Worm (Caenorhabditis elegans) whole organism, L2 larva: ENCODE measurements around the gene ssp-34.

Experiments
- C34F6.9 ChIP-seq: fragments of 150-350 bp; optimal IDR thresholded peaks from 2 replicates; lab custom pipeline; 2014; ENCODE audit warnings: missing biosample characterization, missing genetic modification characterization
- F13H6.1 ChIP-seq: sonication (generic microtip); optimal IDR thresholded peaks from 2 replicates; lab custom pipeline; 2016; ENCODE audit warnings: missing genetic modification characterization, missing compliant biosample characterization
- R02D3.7 ChIP-seq: fragments of 150-350 bp; optimal IDR thresholded peaks from 2 replicates; lab custom pipeline; 2014; ENCODE audit warnings: missing biosample characterization, missing genetic modification characterization
- Y55F3AM.14 ChIP-seq: fragments of 200-800 bp; sonication (Bioruptor generic); optimal IDR thresholded peaks from 2 replicates; lab custom pipeline; 2018; ENCODE audit warnings: mild to moderate bottlenecking, missing genetic modification characterization, missing compliant biosample characterization
- ZK546.5 ChIP-seq: sonication (generic microtip); optimal IDR thresholded peaks from 2 replicates; lab custom pipeline; 2017; ENCODE audit warnings: missing biosample characterization, missing genetic modification characterization
- alr-1 ChIP-seq: fragments of 150-350 bp; optimal IDR thresholded peaks from 2 replicates; lab custom pipeline; 2014; ENCODE audit warnings: missing biosample characterization, missing genetic modification characterization
- aly-2 ChIP-seq: fragments of 150-350 bp; optimal IDR thresholded peaks from 2 replicates; lab custom pipeline; 2014; ENCODE audit warnings: missing biosample characterization, missing genetic modification characterization
- ama-1 ChIP-seq: fragments of 150-350 bp; optimal IDR thresholded peaks from 2 replicates; lab custom pipeline; 2018; ENCODE audit warnings: inconsistent platforms
- blmp-1 ChIP-seq: sonication (generic microtip); optimal IDR thresholded peaks from 2 replicates; lab custom pipeline; 2017; ENCODE audit warnings: missing genetic modification characterization, mild to moderate bottlenecking, missing compliant biosample characterization, antibody characterized with exemption, moderate library complexity; ENCODE audit not compliant: insufficient read depth
- ceh-82 ChIP-seq: fragments of 150-350 bp; optimal IDR thresholded peaks from 2 replicates; lab custom pipeline; 2014; ENCODE audit warnings: missing biosample characterization, missing genetic modification characterization
- egl-27 ChIP-seq: sonication (generic microtip); optimal IDR thresholded peaks from 3 replicates; lab custom pipeline; 2017; ENCODE audit warnings: missing biosample characterization, missing genetic modification reagents, missing genetic modification characterization
- elt-1 ChIP-seq: fragments of 150-350 bp; optimal IDR thresholded peaks from 2 replicates; lab custom pipeline; 2014; ENCODE audit warnings: missing biosample characterization, missing genetic modification characterization
- elt-3 ChIP-seq: sonication (generic microtip); optimal IDR thresholded peaks from 2 replicates; lab custom pipeline; 2017; ENCODE audit warnings: missing biosample characterization, missing genetic modification characterization
- gmeb-1 ChIP-seq: fragments of 150-350 bp; optimal IDR thresholded peaks from 2 replicates; lab custom pipeline; 2014; ENCODE audit warnings: missing biosample characterization, missing genetic modification characterization
- lin-13 ChIP-seq: fragments of 150-350 bp; optimal IDR thresholded peaks from 2 replicates; lab custom pipeline; 2014; ENCODE audit warnings: missing biosample characterization, missing genetic modification reagents, missing genetic modification characterization
- lsy-2 ChIP-seq, 2 experiments: fragments of 150-350 bp in 1 of 2; sonication (generic microtip) in 1 of 2; optimal IDR thresholded peaks; 2 replicates each; lab custom pipeline; 2014 to 2017; ENCODE audit warnings: missing biosample characterization in 2 of 2, missing genetic modification characterization in 2 of 2
- mab-5 ChIP-seq: fragments of 150-350 bp; optimal IDR thresholded peaks from 2 replicates; lab custom pipeline; 2014; ENCODE audit warnings: missing biosample characterization, missing genetic modification characterization
- mdl-1 ChIP-seq, 2 experiments: fragments of 150-350 bp in 1 of 2; sonication (generic microtip) in 1 of 2; optimal IDR thresholded peaks; 2 replicates each; lab custom pipeline; 2017; ENCODE audit warnings: missing biosample characterization in 2 of 2, missing genetic modification characterization in 2 of 2
- nhr-10 ChIP-seq: sonication (generic microtip); optimal IDR thresholded peaks from 2 replicates; lab custom pipeline; 2017; ENCODE audit warnings: missing biosample characterization, missing genetic modification characterization
- nhr-11 ChIP-seq: fragments of 150-350 bp; optimal IDR thresholded peaks from 2 replicates; lab custom pipeline; 2014; ENCODE audit warnings: missing biosample characterization, missing genetic modification characterization
- nhr-12 ChIP-seq: fragments of 150-350 bp; optimal IDR thresholded peaks from 2 replicates; lab custom pipeline; 2014; ENCODE audit warnings: missing biosample characterization, missing genetic modification characterization
- nhr-129 ChIP-seq: fragments of 150-350 bp; optimal IDR thresholded peaks from 2 replicates; lab custom pipeline; 2014; ENCODE audit warnings: missing biosample characterization, missing genetic modification characterization
- nhr-21 ChIP-seq: fragments of 150-350 bp; optimal IDR thresholded peaks from 2 replicates; lab custom pipeline; 2014; ENCODE audit warnings: missing biosample characterization, missing genetic modification characterization
- nhr-23 ChIP-seq: fragments of 150-350 bp; optimal IDR thresholded peaks from 2 replicates; lab custom pipeline; 2014; ENCODE audit warnings: missing biosample characterization, missing genetic modification reagents, missing genetic modification characterization
- nhr-237 ChIP-seq: fragments of 150-350 bp; optimal IDR thresholded peaks from 2 replicates; lab custom pipeline; 2014; ENCODE audit warnings: missing biosample characterization, missing genetic modification characterization
- nhr-25 ChIP-seq: fragments of 150-350 bp; sonication (generic microtip); optimal IDR thresholded peaks from 3 replicates; lab custom pipeline; 2014; ENCODE audit warnings: missing biosample characterization, missing genetic modification characterization
- nhr-6 ChIP-seq: fragments of 150-350 bp; optimal IDR thresholded peaks from 2 replicates; lab custom pipeline; 2014; ENCODE audit warnings: missing biosample characterization, missing genetic modification characterization
- nhr-77 ChIP-seq: fragments of 150-350 bp; optimal IDR thresholded peaks from 2 replicates; lab custom pipeline; 2014; ENCODE audit warnings: missing biosample characterization, missing genetic modification characterization
- sem-4 ChIP-seq: fragments of 150-350 bp; optimal IDR thresholded peaks from 2 replicates; lab custom pipeline; 2014; ENCODE audit warnings: missing biosample characterization, missing genetic modification reagents, missing genetic modification characterization
- skn-1 ChIP-seq: sonication (generic microtip); optimal IDR thresholded peaks from 2 replicates; lab custom pipeline; 2017; ENCODE audit warnings: missing biosample characterization, missing genetic modification characterization
- sma-3 ChIP-seq: sonication (generic microtip); optimal IDR thresholded peaks from 2 replicates; lab custom pipeline; 2016; ENCODE audit warnings: missing genetic modification reagents, missing genetic modification characterization, missing compliant biosample characterization
- sma-9 ChIP-seq, 2 experiments: fragments of 150-350 bp in 1 of 2; sonication (generic microtip) in 1 of 2; optimal IDR thresholded peaks; 2 replicates each; lab custom pipeline; 2014 to 2016; ENCODE audit warnings: missing genetic modification characterization in 2 of 2, mild to moderate bottlenecking in 1 of 2, missing biosample characterization in 1 of 2, missing compliant biosample characterization in 1 of 2, missing genetic modification reagents in 1 of 2, moderate library complexity in 1 of 2
- unc-39 ChIP-seq: fragments of 150-350 bp; optimal IDR thresholded peaks from 2 replicates; lab custom pipeline; 2014; ENCODE audit warnings: missing biosample characterization, missing genetic modification characterization
- unc-55 ChIP-seq: fragments of 150-350 bp; sonication (generic microtip); optimal IDR thresholded peaks from 3 replicates; lab custom pipeline; 2014; ENCODE audit warnings: missing biosample characterization, missing genetic modification reagents, missing genetic modification characterization
- unc-62 ChIP-seq: fragments of 150-350 bp; optimal IDR thresholded peaks from 2 replicates; lab custom pipeline; 2014; ENCODE audit warnings: missing biosample characterization, missing genetic modification reagents, missing genetic modification characterization
- ztf-1 ChIP-seq: fragments of 200-800 bp; sonication (Bioruptor generic); conservative IDR thresholded peaks from 2 replicates; pipeline ENCODE4 v1.3.6; 2022; ENCODE audit warnings: missing genetic modification characterization, missing compliant biosample characterization
- ztf-11 ChIP-seq: sonication (generic microtip); optimal IDR thresholded peaks from 2 replicates; lab custom pipeline; 2017; ENCODE audit warnings: missing biosample characterization, missing genetic modification characterization
- ztf-4 ChIP-seq: fragments of 150-350 bp; optimal IDR thresholded peaks from 2 replicates; lab custom pipeline; 2014; ENCODE audit warnings: missing biosample characterization, missing genetic modification characterization

The ssp-34 gene

ce11 chrIV:10773811-10774210 is 35.4 kb upstream of the ssp-34 start, which contains the start of gene inpp-1:
TSS of gene inpp-1 (minus strand) at chrIV:10773911.
- TF ChIP-seq aly-2 (tag; lab: Kevin White, UChicago) (no peak), ama-1 (no peak), nhr-23 (tag; lab: Kevin White, UChicago) (no peak), lsy-2 (tag; optimal IDR thresholded peaks at IDR 0.05; lab: Kevin White, UChicago) (no peak), nhr-25 (tag; lab: Kevin White, UChicago) (no peak)

- TF ChIP-seq ztf-11 (tag; lab: Kevin White, UChicago) (no peak), sma-9 (GFP tag; optimal IDR thresholded peaks at IDR 0.05; lab: Kevin White, UChicago) (no peak), sma-9 (tag; optimal IDR thresholded peaks at IDR 0.05; lab: Kevin White, UChicago) (no peak), gmeb-1 (tag; lab: Kevin White, UChicago) (no peak), elt-1 (tag; lab: Kevin White, UChicago) (no peak), nhr-11 (tag; lab: Kevin White, UChicago) (no peak), nhr-21 (tag; lab: Kevin White, UChicago) (no peak), lin-13 (GFP tag; lab: Kevin White, UChicago) (no peak), nhr-237 (tag; lab: Kevin White, UChicago) (no peak), ZK546.5 (no peak), C34F6.9 (tag; lab: Kevin White, UChicago) (no peak), alr-1 (no peak), F13H6.1 (tag; lab: Kevin White, UChicago) (no peak), elt-3 (tag; lab: Kevin White, UChicago) (no peak), ceh-82 (tag; lab: Kevin White, UChicago) (no peak), unc-55 (GFP tag; lab: Kevin White, UChicago) (no peak), nhr-25 (tag; lab: Kevin White, UChicago) (no peak), R02D3.7 (tag; lab: Kevin White, UChicago) (no peak), nhr-10 (tag; lab: Kevin White, UChicago) (no peak)
Observed at ce11 chrIV:10771296-10771695, 32.9 kb upstream of the ssp-34 start.

- TF ChIP-seq nhr-10 (tag; lab: Kevin White, UChicago) (no peak), C34F6.9 (tag; lab: Kevin White, UChicago) (no peak), sma-3 (GFP tag; lab: Kevin White, UChicago) (no peak), mdl-1 (tag; optimal IDR thresholded peaks at IDR 0.05; lab: Kevin White, UChicago) (no peak), egl-27 (no peak), nhr-129 (tag; lab: Kevin White, UChicago) (no peak), Y55F3AM.14 (GFP tag; lab: Kevin White, UChicago) (no peak), ztf-1 (GFP tag; lab: Robert Waterston, UW) (no peak), nhr-25 (tag; lab: Kevin White, UChicago) (no peak), ztf-4 (tag; lab: Kevin White, UChicago) (no peak)
Observed at ce11 chrIV:10769353-10769752, 31.0 kb upstream of the ssp-34 start, which contains the start of gene T25B9.9. TSS of gene T25B9.9 (plus strand) at chrIV:10769653.

DNA sequence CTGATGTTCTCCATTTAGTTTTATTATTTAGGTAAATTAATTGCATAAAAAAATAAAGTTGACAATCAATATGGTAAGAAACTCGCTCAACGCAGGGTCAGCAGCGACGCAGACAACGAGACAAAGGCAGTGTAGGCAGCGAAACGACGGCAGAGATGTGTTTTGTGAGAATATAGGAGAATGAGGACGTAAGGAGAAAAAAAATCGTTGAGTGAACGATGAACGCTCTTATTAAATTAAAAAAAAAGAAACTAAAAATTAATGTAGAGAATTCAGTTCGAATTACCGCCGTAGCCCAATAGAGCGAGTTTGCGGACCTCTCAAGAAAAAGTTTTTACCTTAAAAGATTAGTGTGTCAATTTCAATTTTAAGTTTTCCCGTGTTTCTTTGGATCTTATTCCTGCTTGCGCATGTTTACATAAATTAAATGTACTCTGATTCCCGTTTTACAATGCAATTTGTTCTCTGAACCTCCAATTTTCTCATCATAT is 29.8 kb upstream of the ssp-34 start, which contains the start of gene T25B9.8:
Gene T25B9.8, minus strand, starts transcription at position 51 of the 491 bp plus-strand sequence.
- TF ChIP-seq C34F6.9 (tag; lab: Kevin White, UChicago) (peak; percentile 0), blmp-1 (tag; lab: Kevin White, UChicago) (no peak)

DNA sequence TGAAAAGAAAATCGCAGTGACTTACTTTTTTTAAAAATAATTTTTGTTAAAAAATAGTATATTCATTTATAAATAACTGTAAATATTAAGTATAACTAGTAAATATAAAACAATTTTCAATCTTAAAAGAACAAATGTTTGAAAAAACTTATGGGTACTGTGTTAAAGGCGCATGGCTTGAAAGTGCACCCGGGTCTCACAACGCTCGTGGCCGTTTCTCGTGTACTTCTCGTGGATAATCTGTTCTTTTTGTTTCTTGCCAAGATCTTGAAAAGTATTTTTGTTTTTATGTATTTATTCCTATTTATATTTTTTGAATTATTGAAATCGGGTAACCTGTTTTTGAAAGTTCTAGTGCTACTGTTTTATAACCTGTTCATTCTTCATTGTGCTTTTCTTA is 27.7 kb upstream of the ssp-34 start:
- TF ChIP-seq unc-55 (GFP tag; lab: Kevin White, UChicago) = no peak
- TF ChIP-seq lsy-2 (tag; optimal IDR thresholded peaks at IDR 0.05; lab: Kevin White, UChicago) = peak in 1 of 2 experiments; percentile 54
- no peak for TF ChIP-seq mab-5 (tag; lab: Kevin White, UChicago)

DNA sequence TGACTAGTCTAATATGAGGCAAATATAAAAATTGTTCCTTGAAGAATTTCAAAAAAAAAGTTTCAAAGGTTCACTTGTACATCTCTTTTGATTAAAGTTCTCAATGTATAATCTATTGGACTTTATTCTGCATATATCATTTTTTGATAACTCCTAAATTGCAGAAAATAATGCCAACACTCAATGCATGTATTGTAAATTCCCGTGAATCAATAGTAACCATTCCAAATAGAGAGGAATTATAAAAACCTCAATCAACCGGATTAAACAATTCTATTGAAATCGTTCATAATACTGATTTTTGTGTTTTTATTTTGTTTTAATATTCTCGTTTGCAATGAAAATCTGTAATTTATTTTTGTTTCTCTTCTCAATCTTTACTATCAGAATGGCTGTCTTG is 26.7 kb upstream of the ssp-34 start, which contains the start of gene T25B9.12:
Gene T25B9.12, plus strand, starts transcription at position 301 of the 400 bp plus-strand sequence.
- TF ChIP-seq nhr-6 (tag; lab: Kevin White, UChicago) (no peak), elt-1 (tag; lab: Kevin White, UChicago) (no peak), nhr-77 (tag; lab: Kevin White, UChicago) (no peak), nhr-10 (tag; lab: Kevin White, UChicago) (no peak), F13H6.1 (tag; lab: Kevin White, UChicago) (no peak), ama-1 (no peak), unc-62 (GFP tag; lab: Kevin White, UChicago) (no peak), unc-39 (tag; lab: Kevin White, UChicago) (no peak), egl-27 (no peak), alr-1 (no peak), unc-55 (GFP tag; lab: Kevin White, UChicago) (no peak), nhr-12 (tag; lab: Kevin White, UChicago) (no peak), sma-3 (GFP tag; lab: Kevin White, UChicago) (no peak), ztf-4 (tag; lab: Kevin White, UChicago) (no peak), nhr-237 (tag; lab: Kevin White, UChicago) (no peak), skn-1 (no peak), ztf-11 (tag; lab: Kevin White, UChicago) (no peak), sem-4 (tag; lab: Kevin White, UChicago) (no peak)
- TF ChIP-seq, all 48 proteins: peak for 0
